Fruit fly (Drosophila melanogaster): Measurements from ENCODE around the gene Ets96B.

DNA sequence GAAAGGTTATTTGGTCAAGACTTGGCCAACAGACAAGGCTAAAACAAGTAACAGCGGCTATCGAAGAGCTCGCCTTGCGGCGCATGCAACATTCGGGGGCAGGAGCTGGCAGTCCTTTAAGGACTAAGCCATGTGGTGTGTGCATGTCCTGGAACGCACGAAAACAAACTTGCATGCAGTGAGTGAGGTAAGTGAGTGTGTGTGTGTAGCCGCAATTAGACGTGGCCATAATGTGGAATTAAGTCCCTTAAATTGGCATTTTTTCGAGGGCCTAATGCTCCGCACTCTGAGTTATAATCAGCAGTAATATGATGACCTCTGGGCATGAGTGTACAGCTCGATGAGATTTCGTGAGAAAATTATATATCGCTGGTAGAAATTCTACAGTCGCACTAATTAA lies 45.8 kb downstream of the Ets96B start, which contains the start of gene sosie:
- TF ChIP-seq dmrt11E (tag; optimal IDR thresholded peaks at IDR 0.05) (no peak), Dad (GFP tag; optimal IDR thresholded peaks at IDR 0.05) (no peak), corto (GFP tag; optimal IDR thresholded peaks at IDR 0.05) (no peak), zfh2 (GFP tag; optimal IDR thresholded peaks at IDR 0.05) (no peak), ato (GFP tag; IDR thresholded peaks at IDR 0.05; ENCODE audit: partially characterized antibody) (no peak), CG6654 (GFP tag; optimal IDR thresholded peaks at IDR 0.05) (no peak), mirr (GFP tag; optimal IDR thresholded peaks at IDR 0.05) (no peak), inv (GFP tag; IDR thresholded peaks at IDR 0.05; ENCODE audit: partially characterized antibody) (no peak), Dip2 (GFP tag; IDR thresholded peaks at IDR 0.05) (no peak), cas (GFP tag; IDR thresholded peaks at IDR 0.05) (no peak)
